Worm (Caenorhabditis elegans): Measurements from ENCODE around the gene gsp-1.

DNA sequence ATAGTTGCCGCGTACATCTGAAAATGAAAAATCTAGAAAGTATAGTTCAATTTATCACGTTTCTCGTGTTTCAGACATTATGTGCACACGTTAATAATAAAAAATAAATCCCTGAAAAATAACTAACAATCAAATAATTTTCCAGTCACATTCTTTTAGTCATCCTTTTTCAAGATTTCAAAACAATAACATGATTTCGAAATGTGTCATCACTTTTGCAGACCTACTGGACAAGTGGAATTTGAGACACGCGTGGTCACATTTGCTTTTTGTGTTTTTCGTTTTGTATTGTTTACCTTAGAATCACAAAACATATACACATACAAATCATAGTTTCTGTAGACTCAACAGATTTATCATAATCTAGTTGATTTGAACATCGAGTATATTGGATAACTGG lies 27.2 kb downstream of the gsp-1 start:
- TF ChIP-seq ama-1 (optimal IDR thresholded peaks at IDR 0.05) (no peak), pes-1 (GFP tag; IDR thresholded peaks at IDR 0.05) (no peak), ets-7 (tag; optimal IDR thresholded peaks at IDR 0.05) (no peak), ceh-36 (tag; optimal IDR thresholded peaks at IDR 0.05) (no peak), hmbx-1 (tag; optimal IDR thresholded peaks at IDR 0.05) (no peak), tbx-37 (GFP tag; conservative IDR thresholded peaks at IDR 0.05) (no peak), tra-4 (tag; optimal IDR thresholded peaks at IDR 0.05) (no peak), flt-1 (GFP tag; IDR thresholded peaks at IDR 0.05) (no peak), ceh-13 (GFP tag; optimal IDR thresholded peaks at IDR 0.05) (no peak), hmg-4 (GFP tag; optimal IDR thresholded peaks at IDR 0.05) (no peak), aly-1 (tag; optimal IDR thresholded peaks at IDR 0.05) (no peak)

All from whole organism, early embryonic.